Fruit fly (Drosophila melanogaster) whole organism, prepupa: ENCODE data around the gene gammaCOP.

Experiments
- CG16779 ChIP-seq: fragments of 200-800 bp; sonication (Bioruptor generic); optimal IDR thresholded peaks from 3 replicates; lab custom pipeline; 2017; ENCODE audit warnings: missing biosample characterization, mild to moderate bottlenecking, missing genetic modification characterization
- CG3032 ChIP-seq: fragments of 200-800 bp; optimal IDR thresholded peaks from 2 replicates; lab custom pipeline; 2019; ENCODE audit warnings: missing biosample characterization, mild to moderate bottlenecking, missing genetic modification characterization, moderate library complexity
- CG31627 ChIP-seq: fragments of 200-800 bp; sonication (Bioruptor generic); optimal IDR thresholded peaks from 3 replicates; lab custom pipeline; 2016; ENCODE audit warnings: missing biosample characterization, missing genetic modification characterization
- CG6276 ChIP-seq: fragments of 200-800 bp; sonication (Bioruptor generic); optimal IDR thresholded peaks from 2 replicates; lab custom pipeline; 2017; ENCODE audit warnings: missing biosample characterization, mild to moderate bottlenecking, missing genetic modification characterization
- CG7368 ChIP-seq: fragments of 200-800 bp; sonication (Bioruptor generic); optimal IDR thresholded peaks from 3 replicates; lab custom pipeline; 2016; ENCODE audit warnings: missing biosample characterization, missing genetic modification characterization
- CG8119 ChIP-seq: fragments of 200-800 bp; sonication (Bioruptor generic); IDR thresholded peaks from 3 replicates; pipeline ENCODE4 v1.3.6; 2022; ENCODE audit warnings: missing biosample characterization, missing genetic modification characterization
- Hr39 ChIP-seq: fragments of 200-800 bp; sonication (Bioruptor generic); optimal IDR thresholded peaks from 2 replicates; lab custom pipeline; 2016; ENCODE audit warnings: missing biosample characterization, missing genetic modification characterization
- lz ChIP-seq: fragments of 200-800 bp; sonication (Bioruptor generic); optimal IDR thresholded peaks from 3 replicates; lab custom pipeline; 2016; ENCODE audit warnings: missing biosample characterization, missing genetic modification characterization
- ss ChIP-seq, 2 experiments: fragments of 200-800 bp; sonication (Bioruptor generic); optimal IDR thresholded peaks; 2 replicates in 1 of 2; 3 replicates in 1 of 2; lab custom pipeline; 2017 to 2018; ENCODE audit warnings: mild to moderate bottlenecking in 2 of 2, missing biosample characterization in 2 of 2, missing genetic modification characterization in 2 of 2, moderate library complexity in 1 of 2

DNA sequence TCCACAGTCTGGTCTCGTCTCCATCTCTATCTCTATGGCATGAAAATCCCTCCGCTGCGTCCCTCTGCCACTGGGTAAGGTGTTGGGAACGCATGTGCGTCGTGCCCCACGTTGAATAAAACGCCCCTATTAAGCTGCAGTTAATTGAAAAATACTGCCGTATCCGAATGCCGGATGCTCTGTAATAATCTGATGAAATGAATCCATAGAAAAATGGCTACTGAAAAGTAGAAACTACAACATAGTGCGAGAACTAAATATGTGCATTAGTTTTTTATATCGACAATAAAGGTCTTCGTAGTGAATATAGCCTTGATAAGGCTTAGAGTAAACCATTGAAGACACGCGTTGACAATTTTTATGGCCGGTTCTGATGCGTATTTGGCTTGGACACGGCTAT lies 5.2 kb upstream of the gammaCOP start:
- no peak for TF ChIP-seq Hr39 (GFP tag; lab: Kevin White, UChicago)
- no peak for TF ChIP-seq CG31627 (GFP tag; lab: Kevin White, UChicago)
- TF ChIP-seq CG8119 = peak; percentile 83
- TF ChIP-seq CG16779 (tag; lab: Kevin White, UChicago) = peak; percentile 62
- TF ChIP-seq CG7368 = peak; percentile 35
- peak; percentile 81 to 82 for TF ChIP-seq ss (GFP tag; optimal IDR thresholded peaks at IDR 0.05; lab: Kevin White, UChicago)
- TF ChIP-seq CG3032 (tag; lab: Kevin White, UChicago) = peak; percentile 82
- TF ChIP-seq CG6276 (GFP tag; lab: Kevin White, UChicago) = peak; percentile 62
- peak; percentile 13 for TF ChIP-seq lz (GFP tag; lab: Kevin White, UChicago)
